Fruit fly (Drosophila melanogaster) whole organism, prepupa: Measurements from ENCODE around the gene CG42711.
A peak's percentile ranks its signal among the peaks of the same experiment; 100 is the strongest.

Experiments used
- CG10669 ChIP-seq: fragments of 200-800 bp; sonication (Bioruptor generic); optimal IDR thresholded peaks from 3 replicates; lab custom pipeline; 2018; ENCODE audit warnings: missing biosample characterization, mild to moderate bottlenecking, missing genetic modification characterization, moderate library complexity
- CG11294 ChIP-seq: fragments of 200-800 bp; sonication (Bioruptor generic); IDR thresholded peaks from 2 replicates; pipeline ENCODE4 v1.3.6; 2022; ENCODE audit warnings: missing biosample characterization, missing genetic modification characterization
- CG16779 ChIP-seq: fragments of 200-800 bp; sonication (Bioruptor generic); optimal IDR thresholded peaks from 3 replicates; lab custom pipeline; 2017; ENCODE audit warnings: missing biosample characterization, mild to moderate bottlenecking, missing genetic modification characterization
- CG3032 ChIP-seq: fragments of 200-800 bp; optimal IDR thresholded peaks from 2 replicates; lab custom pipeline; 2019; ENCODE audit warnings: missing biosample characterization, mild to moderate bottlenecking, missing genetic modification characterization, moderate library complexity
- CG32006 ChIP-seq: fragments of 200-800 bp; sonication (Bioruptor generic); optimal IDR thresholded peaks from 3 replicates; lab custom pipeline; 2017; ENCODE audit warnings: missing biosample characterization, mild to moderate bottlenecking, missing genetic modification characterization
- CG34406 ChIP-seq: fragments of 200-800 bp; sonication (Bioruptor generic); optimal IDR thresholded peaks from 3 replicates; lab custom pipeline; 2016; ENCODE audit warnings: missing biosample characterization, missing genetic modification characterization
- CG3919 ChIP-seq: fragments of 200-800 bp; sonication (Bioruptor generic); optimal IDR thresholded peaks from 3 replicates; lab custom pipeline; 2016; ENCODE audit warnings: missing biosample characterization, missing genetic modification characterization
- CG6276 ChIP-seq: fragments of 200-800 bp; sonication (Bioruptor generic); optimal IDR thresholded peaks from 2 replicates; lab custom pipeline; 2017; ENCODE audit warnings: missing biosample characterization, mild to moderate bottlenecking, missing genetic modification characterization
- CG6792 ChIP-seq: fragments of 200-800 bp; sonication (Bioruptor generic); optimal IDR thresholded peaks from 3 replicates; lab custom pipeline; 2016; ENCODE audit warnings: missing biosample characterization, missing genetic modification characterization
- CG6808 ChIP-seq: fragments of 200-800 bp; sonication (Bioruptor generic); optimal IDR thresholded peaks from 3 replicates; lab custom pipeline; 2017; ENCODE audit warnings: missing biosample characterization, missing genetic modification characterization, mild to moderate bottlenecking, moderate library complexity, missing genetic modification reagents
- CG6854 ChIP-seq: fragments of 200-800 bp; sonication (Bioruptor generic); optimal IDR thresholded peaks from 2 replicates; lab custom pipeline; 2017; ENCODE audit warnings: missing biosample characterization, mild to moderate bottlenecking, missing genetic modification characterization
- CG8319 ChIP-seq: fragments of 200-800 bp; sonication (Bioruptor generic); optimal IDR thresholded peaks from 3 replicates; lab custom pipeline; 2016; ENCODE audit warnings: missing biosample characterization, missing genetic modification characterization
- CG9139 ChIP-seq: fragments of 200-800 bp; sonication (Bioruptor generic); optimal IDR thresholded peaks from 3 replicates; lab custom pipeline; 2017; ENCODE audit warnings: missing biosample characterization, mild to moderate bottlenecking, missing genetic modification characterization
- Eip78C ChIP-seq: fragments of 200-800 bp; sonication (Bioruptor generic); peaks from one replicate; lab custom pipeline; 2016; ENCODE audit warnings: missing biosample characterization, missing genetic modification characterization
- Eip93F ChIP-seq: fragments of 200-800 bp; sonication (Bioruptor generic); optimal IDR thresholded peaks from 2 replicates; lab custom pipeline; 2016; ENCODE audit warnings: missing biosample characterization, mild to moderate bottlenecking, missing genetic modification characterization
- Ets96B ChIP-seq: fragments of 200-800 bp; optimal IDR thresholded peaks from 2 replicates; lab custom pipeline; 2019; ENCODE audit warnings: missing biosample characterization, mild to moderate bottlenecking, missing genetic modification characterization, moderate library complexity
- Gug ChIP-seq: fragments of 200-800 bp; sonication (Bioruptor generic); IDR thresholded peaks from 2 replicates; pipeline ENCODE4 v1.3.6; 2022; ENCODE audit warnings: missing biosample characterization, missing genetic modification characterization
- Hr38 ChIP-seq: sonication (Bioruptor generic); optimal IDR thresholded peaks from 2 replicates; lab custom pipeline; 2016; ENCODE audit warnings: missing biosample characterization, missing genetic modification characterization
- Hr4 ChIP-seq: fragments of 200-800 bp; sonication (Bioruptor generic); optimal IDR thresholded peaks from 3 replicates; lab custom pipeline; 2016; ENCODE audit warnings: missing biosample characterization, missing genetic modification characterization
- Lpt ChIP-seq: fragments of 200-800 bp; sonication (Bioruptor generic); optimal IDR thresholded peaks from 3 replicates; lab custom pipeline; 2016; ENCODE audit warnings: missing biosample characterization, missing genetic modification characterization
- OdsH ChIP-seq: fragments of 200-800 bp; sonication (Bioruptor generic); optimal IDR thresholded peaks from 3 replicates; lab custom pipeline; 2016; ENCODE audit warnings: missing biosample characterization, missing genetic modification characterization
- Smox ChIP-seq: fragments of 200-800 bp; sonication (Bioruptor generic); optimal IDR thresholded peaks from 3 replicates; lab custom pipeline; 2016; ENCODE audit warnings: missing biosample characterization, missing genetic modification characterization
- Sox102F ChIP-seq: fragments of 200-800 bp; sonication (Bioruptor generic); optimal IDR thresholded peaks from 2 replicates; lab custom pipeline; 2016; ENCODE audit warnings: missing biosample characterization, mild to moderate bottlenecking, missing genetic modification characterization
- cyc ChIP-seq: fragments of 200-800 bp; sonication (Bioruptor generic); optimal IDR thresholded peaks from 3 replicates; lab custom pipeline; 2016; ENCODE audit warnings: missing biosample characterization, missing genetic modification characterization
- dac ChIP-seq: fragments of 200-800 bp; sonication (Bioruptor generic); optimal IDR thresholded peaks from 2 replicates; lab custom pipeline; 2017; ENCODE audit warnings: missing biosample characterization, mild to moderate bottlenecking, missing genetic modification characterization
- eg ChIP-seq: fragments of 200-800 bp; sonication (Bioruptor generic); IDR thresholded peaks from 3 replicates; pipeline ENCODE4 v1.3.6; 2022; ENCODE audit warnings: missing biosample characterization, missing genetic modification characterization
- fd85E ChIP-seq: fragments of 200-800 bp; sonication (Bioruptor generic); optimal IDR thresholded peaks from 3 replicates; lab custom pipeline; 2016; ENCODE audit warnings: missing biosample characterization, missing genetic modification characterization
- salr ChIP-seq, 2 experiments: fragments of 200-800 bp; sonication (Bioruptor generic); optimal IDR thresholded peaks; 3 replicates each; lab custom pipeline; 2016 to 2018; ENCODE audit warnings: missing biosample characterization in 2 of 2, missing genetic modification characterization in 2 of 2, mild to moderate bottlenecking in 1 of 2
- spab ChIP-seq: fragments of 200-800 bp; sonication (Bioruptor generic); optimal IDR thresholded peaks from 2 replicates; lab custom pipeline; 2017; ENCODE audit warnings: missing biosample characterization, mild to moderate bottlenecking, missing genetic modification characterization, missing genetic modification reagents
- ss ChIP-seq, 2 experiments: fragments of 200-800 bp; sonication (Bioruptor generic); optimal IDR thresholded peaks; 2 replicates in 1 of 2; 3 replicates in 1 of 2; lab custom pipeline; 2017 to 2018; ENCODE audit warnings: mild to moderate bottlenecking in 2 of 2, missing biosample characterization in 2 of 2, missing genetic modification characterization in 2 of 2, moderate library complexity in 1 of 2
- svp ChIP-seq: fragments of 200-800 bp; sonication (Bioruptor generic); peaks from one replicate; lab custom pipeline; 2016; ENCODE audit warnings: missing biosample characterization, missing genetic modification characterization
- topi ChIP-seq: fragments of 200-800 bp; sonication (Bioruptor generic); optimal IDR thresholded peaks from 3 replicates; lab custom pipeline; 2016; ENCODE audit warnings: missing biosample characterization, missing genetic modification characterization

CG42711 gene

dm6 chr2L:13967846-13968350, 36.7 kb upstream of the CG42711 start, which contains the start of gene NimB3 (continued):
- TF ChIP-seq CG16779 (tag; lab: Kevin White, UChicago) (no peak), CG10669 (no peak), eg (GFP tag; lab: Robert Waterston, UW) (no peak), CG6792 (no peak), CG8319 (GFP tag; lab: Kevin White, UChicago) (no peak), spab (GFP tag; lab: Kevin White, UChicago) (no peak), CG3919 (no peak), CG9139 (GFP tag; lab: Kevin White, UChicago) (no peak), CG11294 (no peak), Hr4 (GFP tag; lab: Kevin White, UChicago) (no peak), topi (GFP tag; lab: Kevin White, UChicago) (peak; percentile 24)
- TF ChIP-seq, all 60 proteins: peak for 9

DNA sequence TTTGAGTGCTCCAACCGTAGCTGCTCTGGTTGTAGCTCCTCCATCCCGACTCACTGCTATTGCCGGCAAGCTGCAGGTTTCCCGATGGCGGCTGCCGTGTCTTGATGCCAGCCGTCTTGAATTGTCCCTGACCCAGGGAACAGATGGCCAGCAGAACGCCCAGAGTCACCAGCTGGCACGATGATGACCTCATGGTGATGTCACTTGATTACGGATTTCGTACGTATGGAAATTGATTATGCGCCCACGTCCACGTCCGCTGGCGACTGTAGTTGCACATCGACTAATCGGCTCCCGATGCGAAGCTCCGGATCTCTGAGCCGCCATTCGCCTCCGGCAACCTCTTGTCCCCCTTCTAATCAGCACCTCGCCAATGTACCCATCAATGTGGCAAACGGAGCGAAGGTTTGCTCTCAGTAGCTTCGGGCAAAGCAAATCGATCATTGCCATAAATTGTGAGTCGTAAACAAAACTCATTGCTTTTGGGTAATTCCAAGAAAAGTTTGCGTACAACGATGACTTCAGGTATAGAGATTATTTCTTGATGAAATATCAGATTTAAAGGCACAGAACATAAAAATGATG, 35.7 kb upstream of the CG42711 start, which contains the start of gene NimB2:
NimB2 (minus strand) TSS at position 287 of the 585 bp plus-strand sequence.
- no peak for TF ChIP-seq CG3032 (tag; lab: Kevin White, UChicago)
- peak; percentile 94 for TF ChIP-seq svp (GFP tag; lab: Kevin White, UChicago)
- peak; percentile 16 for TF ChIP-seq Eip78C (GFP tag; lab: Kevin White, UChicago)

DNA sequence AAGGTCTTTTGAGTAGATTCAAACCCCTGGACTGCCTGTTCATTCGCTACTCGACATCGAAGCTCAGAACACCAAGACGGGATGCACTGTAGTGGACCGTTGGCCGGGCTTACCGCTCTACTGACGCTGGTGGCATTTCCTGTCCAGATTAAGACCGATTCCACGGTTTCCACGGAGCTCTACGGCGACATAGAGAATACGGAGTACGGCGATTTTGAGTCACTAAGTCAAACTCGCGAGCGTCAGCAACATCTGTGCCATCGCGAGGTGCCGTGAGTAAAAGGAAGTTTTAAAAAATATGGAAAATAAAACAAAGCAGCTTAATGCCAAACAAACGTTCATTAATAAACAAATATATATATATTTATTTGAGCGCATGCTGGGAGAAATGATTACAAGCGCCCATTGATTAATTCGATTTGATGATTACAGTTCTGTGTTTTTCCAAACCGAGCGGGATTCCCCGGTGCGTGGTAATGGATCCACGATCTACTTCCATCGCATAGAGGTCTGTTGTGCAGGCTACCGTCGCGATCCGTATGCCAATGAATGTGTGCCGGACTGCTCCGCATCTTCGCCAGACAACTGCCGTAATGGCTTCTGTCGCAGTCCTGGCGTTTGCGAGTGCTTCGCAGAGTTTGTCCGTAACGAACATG, 32.4 kb upstream of the CG42711 start, which contains the start of gene NimB1:
NimB1 (plus strand) TSS at position 41 of the 656 bp plus-strand sequence.
- TF ChIP-seq CG34406 (no peak), ss (GFP tag; optimal IDR thresholded peaks at IDR 0.05; lab: Kevin White, UChicago) (no peak), svp (GFP tag; lab: Kevin White, UChicago) (peak; percentile 71), Sox102F (GFP tag; lab: Kevin White, UChicago) (no peak), Eip78C (GFP tag; lab: Kevin White, UChicago) (peak; percentile 59), Gug (GFP tag; lab: Robert Waterston, UW) (no peak), OdsH (GFP tag; lab: Kevin White, UChicago) (no peak), CG6854 (GFP tag; lab: Kevin White, UChicago) (no peak), eg (GFP tag; lab: Robert Waterston, UW) (no peak), Eip93F (GFP tag; lab: Kevin White, UChicago) (no peak), CG32006 (GFP tag; lab: Kevin White, UChicago) (no peak), Lpt (GFP tag; lab: Kevin White, UChicago) (no peak)

DNA sequence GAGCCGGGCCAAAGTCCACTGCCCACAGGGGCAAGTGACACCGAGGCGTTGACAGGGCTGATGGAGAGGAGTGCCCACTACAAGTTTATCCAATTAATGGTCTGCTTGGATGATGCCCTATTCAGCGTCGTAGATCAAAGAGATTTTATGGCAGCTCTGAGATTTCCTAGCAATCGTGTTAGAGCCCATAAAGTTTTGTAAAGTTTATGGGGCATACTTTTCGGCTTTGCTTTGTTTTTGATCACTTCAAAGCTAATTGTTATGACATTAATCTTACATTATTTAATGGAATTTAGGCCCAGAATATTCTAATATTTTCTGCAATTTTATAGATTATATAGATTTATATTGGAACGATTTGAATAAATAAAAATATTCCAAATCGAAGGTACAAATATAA, 29.2 kb upstream of the CG42711 start:
- TF ChIP-seq CG6276 (no peak), Ets96B (tag; lab: Kevin White, UChicago) (no peak), CG9139 (GFP tag; lab: Kevin White, UChicago) (peak; percentile 19)

dm6 chr2L:13957239-13957638, 26.1 kb upstream of the CG42711 start, which contains the start of gene NimA:
Gene NimA (plus strand): TSS chr2L:13957539.
- TF ChIP-seq CG6808 (GFP tag; lab: Kevin White, UChicago) (no peak), cyc (GFP tag; lab: Kevin White, UChicago) (no peak), salr (GFP tag; optimal IDR thresholded peaks at IDR 0.05; lab: Kevin White, UChicago) (no peak), CG10669 (no peak), OdsH (GFP tag; lab: Kevin White, UChicago) (no peak), Hr38 (GFP tag; lab: Kevin White, UChicago) (no peak), fd85E (no peak), CG9139 (GFP tag; lab: Kevin White, UChicago) (no peak), Smox (GFP tag; lab: Kevin White, UChicago) (no peak), dac (GFP tag; lab: Kevin White, UChicago) (no peak), eg (GFP tag; lab: Robert Waterston, UW) (no peak), ss (GFP tag; optimal IDR thresholded peaks at IDR 0.05; lab: Kevin White, UChicago) (no peak)
